Worm (Caenorhabditis elegans): ENCODE data around the gene T13H5.1.
A peak's percentile ranks its signal among the peaks of the same experiment; 100 is the strongest.

The T13H5.1 gene

ce11 chrII:8457438-8457837 is 51.4 kb downstream of the T13H5.1 start, which contains the start of gene zyg-9:
TSS of gene zyg-9 (plus strand) at chrII:8457818.
- TF ChIP-seq hlh-30 (tag; optimal IDR thresholded peaks at IDR 0.05; ENCODE audit: insufficient read depth): peak; percentile 16
- TF ChIP-seq ceh-48 (tag; optimal IDR thresholded peaks at IDR 0.05): peak; percentile 43
- no peak for TF ChIP-seq gmeb-2 (tag; optimal IDR thresholded peaks at IDR 0.05)
- no peak for TF ChIP-seq zip-5 (tag; optimal IDR thresholded peaks at IDR 0.05)
- TF ChIP-seq unc-55 (GFP tag; optimal IDR thresholded peaks at IDR 0.05): no peak

ce11 chrII:8456681-8457389 is 52.0 kb downstream of the T13H5.1 start:
- no peak for TF ChIP-seq ceh-24 (tag; optimal IDR thresholded peaks at IDR 0.05)
- no peak for TF ChIP-seq sox-4 (tag; optimal IDR thresholded peaks at IDR 0.05)
- TF ChIP-seq tbx-7 (tag; optimal IDR thresholded peaks at IDR 0.05): no peak
- no peak for TF ChIP-seq nhr-11 (tag; optimal IDR thresholded peaks at IDR 0.05)
- TF ChIP-seq hlh-13 (GFP tag; optimal IDR thresholded peaks at IDR 0.05): no peak
- TF ChIP-seq ceh-22 (tag; optimal IDR thresholded peaks at IDR 0.05): no peak
- TF ChIP-seq fkh-6 (tag; optimal IDR thresholded peaks at IDR 0.05): no peak
- no peak for TF ChIP-seq pha-2 (tag; optimal IDR thresholded peaks at IDR 0.05)
- TF ChIP-seq hlh-8 (tag; optimal IDR thresholded peaks at IDR 0.05): no peak
- no peak for TF ChIP-seq ceh-48 (tag; optimal IDR thresholded peaks at IDR 0.05)
- TF ChIP-seq hlh-15 (tag; optimal IDR thresholded peaks at IDR 0.05): no peak
- no peak for TF ChIP-seq unc-86 (tag; optimal IDR thresholded peaks at IDR 0.05)
- no peak for TF ChIP-seq ahr-1 (tag; optimal IDR thresholded peaks at IDR 0.05)
- no peak for TF ChIP-seq pat-9 (tag; optimal IDR thresholded peaks at IDR 0.05)

ce11 chrII:8456094-8456493 is 52.8 kb downstream of the T13H5.1 start, which contains the start of gene F22B5.6:
TSS of gene F22B5.6 (minus strand) at chrII:8456194.
- no peak for TF ChIP-seq syd-9 (tag; optimal IDR thresholded peaks at IDR 0.05)
- TF ChIP-seq ceh-18 (tag; optimal IDR thresholded peaks at IDR 0.05): no peak
- no peak for TF ChIP-seq unc-3 (GFP tag; conservative IDR thresholded peaks at IDR 0.05)
- no peak for TF ChIP-seq unc-3 (tag; optimal IDR thresholded peaks at IDR 0.05)
- no peak for TF ChIP-seq pha-2 (tag; optimal IDR thresholded peaks at IDR 0.05)
- no peak for TF ChIP-seq sdc-2 (tag; optimal IDR thresholded peaks at IDR 0.05)
- TF ChIP-seq hlh-13 (GFP tag; optimal IDR thresholded peaks at IDR 0.05): no peak
- TF ChIP-seq zip-5 (tag; optimal IDR thresholded peaks at IDR 0.05): no peak
- TF ChIP-seq rnt-1 (tag; optimal IDR thresholded peaks at IDR 0.05): no peak
- no peak for TF ChIP-seq elt-2 (tag; optimal IDR thresholded peaks at IDR 0.05)
- no peak for TF ChIP-seq lin-11 (tag; optimal IDR thresholded peaks at IDR 0.05)
- no peak for TF ChIP-seq K09A11.1 (tag; optimal IDR thresholded peaks at IDR 0.05; ENCODE audit: insufficient read depth)

- TF ChIP-seq ztf-16 (tag; optimal IDR thresholded peaks at IDR 0.05) (no peak), pat-9 (tag; optimal IDR thresholded peaks at IDR 0.05) (no peak), C08G9.2 (tag; optimal IDR thresholded peaks at IDR 0.05) (no peak), lin-11 (tag; optimal IDR thresholded peaks at IDR 0.05) (no peak), rnt-1 (tag; optimal IDR thresholded peaks at IDR 0.05) (no peak), dmd-4 (tag; optimal IDR thresholded peaks at IDR 0.05; ENCODE audit: borderline replicate concordance) (no peak), unc-86 (tag; optimal IDR thresholded peaks at IDR 0.05) (no peak)
These were observed 54.3 kb downstream of the T13H5.1 start, which contains the start of gene F22B5.5 for ce11 chrII:8454513-8454912. TSS of gene F22B5.5 (minus strand) at chrII:8454613.

ce11 chrII:8451425-8451824 is 57.4 kb downstream of the T13H5.1 start:
- TF ChIP-seq nhr-11 (tag; optimal IDR thresholded peaks at IDR 0.05) (no peak), hlh-6 (tag; optimal IDR thresholded peaks at IDR 0.05) (no peak), lim-6 (tag; optimal IDR thresholded peaks at IDR 0.05) (no peak), elt-2 (tag; optimal IDR thresholded peaks at IDR 0.05) (no peak), ceh-30 (tag; optimal IDR thresholded peaks at IDR 0.05) (no peak), zip-5 (tag; optimal IDR thresholded peaks at IDR 0.05) (no peak), ceh-34 (tag; optimal IDR thresholded peaks at IDR 0.05) (no peak), dmd-4 (tag; optimal IDR thresholded peaks at IDR 0.05; ENCODE audit: borderline replicate concordance) (no peak), mec-3 (tag; optimal IDR thresholded peaks at IDR 0.05; ENCODE audit: borderline replicate concordance) (no peak), K09A11.1 (tag; optimal IDR thresholded peaks at IDR 0.05; ENCODE audit: insufficient read depth) (no peak)

All from whole organism, late embryonic.